Fruit fly (Drosophila melanogaster) whole organism, embryonic: ENCODE data around the gene Bruce.

ENCODE experiments used
- Antp ChIP-seq: fragments of 200-800 bp; sonication (Bioruptor generic); optimal IDR thresholded peaks from 3 replicates; lab custom pipeline; 2016; ENCODE audit warnings: missing biosample characterization, missing genetic modification characterization
- Bteb2 ChIP-seq: fragments of 200-800 bp; sonication (Bioruptor generic); optimal IDR thresholded peaks from 2 replicates; lab custom pipeline; 2016; ENCODE audit warnings: missing biosample characterization, missing genetic modification characterization
- CG11247 ChIP-seq: fragments of 200-800 bp; sonication (Bioruptor generic); IDR thresholded peaks from 2 replicates; pipeline ENCODE4 v1.3.6; 2022; ENCODE audit warnings: missing biosample characterization, missing genetic modification characterization
- CG11504 ChIP-seq: fragments of 200-800 bp; sonication (Bioruptor generic); optimal IDR thresholded peaks from 3 replicates; lab custom pipeline; 2019; ENCODE audit warnings: missing biosample characterization, mild to moderate bottlenecking, missing genetic modification characterization, moderate library complexity
- CG12744 ChIP-seq: fragments of 200-800 bp; sonication (Bioruptor generic); optimal IDR thresholded peaks from 2 replicates; lab custom pipeline; 2016; ENCODE audit warnings: missing biosample characterization, missing genetic modification characterization
- CG14667 ChIP-seq: fragments of 200-800 bp; sonication (Bioruptor generic); IDR thresholded peaks from 2 replicates; pipeline ENCODE4 v1.3.6; 2022; ENCODE audit warnings: missing biosample characterization, missing genetic modification characterization
- CG14710 ChIP-seq: fragments of 200-800 bp; sonication (Bioruptor generic); optimal IDR thresholded peaks from 3 replicates; lab custom pipeline; 2019; ENCODE audit warnings: missing biosample characterization, mild to moderate bottlenecking, missing genetic modification characterization, moderate library complexity
- CG15073 ChIP-seq: fragments of 200-800 bp; sonication (Bioruptor generic); optimal IDR thresholded peaks from 2 replicates; lab custom pipeline; 2016; ENCODE audit warnings: missing biosample characterization, missing genetic modification characterization
- CG1529 ChIP-seq: fragments of 200-800 bp; sonication (Bioruptor generic); optimal IDR thresholded peaks from 3 replicates; lab custom pipeline; 2018; ENCODE audit warnings: missing biosample characterization, missing genetic modification characterization
- CG17829 ChIP-seq: fragments of 200-800 bp; optimal IDR thresholded peaks from 2 replicates; lab custom pipeline; 2019; ENCODE audit warnings: missing biosample characterization, mild to moderate bottlenecking, missing genetic modification characterization, moderate library complexity
- CG30403 ChIP-seq: fragments of 200-800 bp; sonication (Bioruptor generic); optimal IDR thresholded peaks from 3 replicates; lab custom pipeline; 2016; ENCODE audit warnings: missing biosample characterization, missing genetic modification characterization
- CG31441 ChIP-seq: fragments of 200-800 bp; sonication (Bioruptor generic); IDR thresholded peaks from 2 replicates; pipeline ENCODE4 v1.3.6; 2022; ENCODE audit warnings: missing biosample characterization, missing genetic modification characterization
- CG3163 ChIP-seq: fragments of 200-800 bp; sonication (Bioruptor generic); optimal IDR thresholded peaks from 3 replicates; lab custom pipeline; 2016; ENCODE audit warnings: missing biosample characterization, missing genetic modification characterization
- CG32532 ChIP-seq: fragments of 200-800 bp; sonication (Bioruptor generic); IDR thresholded peaks from 2 replicates; pipeline ENCODE4 v1.3.6; 2022; ENCODE audit warnings: missing biosample characterization, missing genetic modification characterization
- CG4328 ChIP-seq: fragments of 200-800 bp; sonication (Bioruptor generic); optimal IDR thresholded peaks from 3 replicates; lab custom pipeline; 2017; ENCODE audit warnings: missing biosample characterization, missing genetic modification reagents, missing genetic modification characterization
- CG7372 ChIP-seq: fragments of 200-800 bp; sonication (Bioruptor generic); IDR thresholded peaks from 2 replicates; pipeline ENCODE4 v1.3.6; 2022; ENCODE audit warnings: missing biosample characterization, missing genetic modification characterization
- CG7987 ChIP-seq: fragments of 200-800 bp; sonication (Bioruptor generic); optimal IDR thresholded peaks from 2 replicates; lab custom pipeline; 2018; ENCODE audit warnings: missing biosample characterization, mild to moderate bottlenecking, missing genetic modification characterization, moderate library complexity
- CG8388 ChIP-seq: fragments of 200-800 bp; sonication (Bioruptor generic); optimal IDR thresholded peaks from 2 replicates; lab custom pipeline; 2019; ENCODE audit warnings: missing biosample characterization, mild to moderate bottlenecking, missing genetic modification characterization, moderate library complexity
- CG9609 ChIP-seq: fragments of 200-800 bp; sonication (Bioruptor generic); optimal IDR thresholded peaks from 3 replicates; lab custom pipeline; 2016; ENCODE audit warnings: missing biosample characterization, missing genetic modification characterization
- Dek ChIP-seq: fragments of 200-800 bp; sonication (Bioruptor generic); optimal IDR thresholded peaks from 3 replicates; lab custom pipeline; 2019; ENCODE audit warnings: missing biosample characterization, mild to moderate bottlenecking, missing genetic modification characterization, moderate library complexity
- Dip3 ChIP-seq: fragments of 200-800 bp; sonication (Bioruptor generic); optimal IDR thresholded peaks from 3 replicates; lab custom pipeline; 2016; ENCODE audit warnings: missing biosample characterization, missing genetic modification characterization
- Dll ChIP-seq: fragments of 200-800 bp; sonication (Bioruptor generic); IDR thresholded peaks from 4 replicates; pipeline ENCODE4 v1.3.6; 2022; ENCODE audit warnings: missing biosample characterization, missing genetic modification characterization; ENCODE audit not compliant: partially characterized antibody
- Hmx ChIP-seq: fragments of 200-800 bp; sonication (Bioruptor generic); optimal IDR thresholded peaks from 2 replicates; lab custom pipeline; 2016; ENCODE audit warnings: missing biosample characterization, missing genetic modification characterization
- Lim3 ChIP-seq: fragments of 200-800 bp; sonication (Bioruptor generic); IDR thresholded peaks from 2 replicates; pipeline ENCODE4 v1.3.6; 2022; ENCODE audit warnings: missing biosample characterization, missing genetic modification characterization
- Mrtf ChIP-seq: fragments of 200-800 bp; sonication (Bioruptor generic); IDR thresholded peaks from 3 replicates; pipeline ENCODE4 v1.3.6; 2022; ENCODE audit warnings: missing biosample characterization, missing genetic modification characterization
- NC2β ChIP-seq: fragments of 200-800 bp; sonication (Bioruptor generic); optimal IDR thresholded peaks from 2 replicates; lab custom pipeline; 2016; ENCODE audit warnings: missing biosample characterization, missing genetic modification characterization
- Optix ChIP-seq: fragments of 200-800 bp; sonication (Bioruptor generic); IDR thresholded peaks from 3 replicates; pipeline ENCODE4 v1.3.6; 2022; ENCODE audit warnings: missing biosample characterization, missing genetic modification characterization
- PHDP ChIP-seq: fragments of 200-800 bp; sonication (Bioruptor generic); optimal IDR thresholded peaks from 3 replicates; lab custom pipeline; 2018; ENCODE audit warnings: missing biosample characterization, mild to moderate bottlenecking, missing genetic modification characterization, moderate library complexity
- Pdp1 ChIP-seq, 2 experiments: fragments of 200-800 bp; sonication (Bioruptor generic); optimal IDR thresholded peaks; 3 replicates each; lab custom pipeline; 2016; ENCODE audit warnings: missing biosample characterization in 2 of 2, missing genetic modification characterization in 2 of 2, mild to moderate bottlenecking in 1 of 2, moderate library complexity in 1 of 2
- Ssrp ChIP-seq: fragments of 200-800 bp; sonication (Bioruptor generic); optimal IDR thresholded peaks from 2 replicates; lab custom pipeline; 2018; ENCODE audit warnings: missing biosample characterization, mild to moderate bottlenecking, missing genetic modification characterization, moderate library complexity
- al ChIP-seq: fragments of 200-800 bp; sonication (Bioruptor generic); IDR thresholded peaks from 2 replicates; pipeline ENCODE4 v1.3.6; 2022; ENCODE audit warnings: missing biosample characterization, missing genetic modification characterization
- amos ChIP-seq: fragments of 200-800 bp; sonication (Bioruptor generic); IDR thresholded peaks from 2 replicates; pipeline ENCODE4 v1.3.6; 2022; ENCODE audit warnings: missing biosample characterization, missing genetic modification characterization; ENCODE audit not compliant: partially characterized antibody
- ase ChIP-seq: fragments of 200-800 bp; sonication (Bioruptor generic); IDR thresholded peaks from 3 replicates; pipeline ENCODE4 v1.3.6; 2022; ENCODE audit warnings: missing biosample characterization, missing genetic modification characterization
- bigmax ChIP-seq: fragments of 200-800 bp; sonication (Bioruptor generic); optimal IDR thresholded peaks from 2 replicates; lab custom pipeline; 2018; ENCODE audit warnings: missing biosample characterization, mild to moderate bottlenecking, missing genetic modification characterization
- caup ChIP-seq: fragments of 200-800 bp; sonication (Bioruptor generic); optimal IDR thresholded peaks from 3 replicates; lab custom pipeline; 2017; ENCODE audit warnings: missing biosample characterization, mild to moderate bottlenecking, missing genetic modification characterization, moderate library complexity; ENCODE audit not compliant: severe bottlenecking
- chif ChIP-seq, 2 experiments: fragments of 200-800 bp; sonication (Bioruptor generic); optimal IDR thresholded peaks; 3 replicates each; lab custom pipeline; 2016; ENCODE audit warnings: missing biosample characterization in 2 of 2, missing genetic modification characterization in 2 of 2
- chm ChIP-seq: fragments of 200-800 bp; sonication (Bioruptor generic); IDR thresholded peaks from 2 replicates; pipeline ENCODE4 v1.3.6; 2022; ENCODE audit warnings: missing biosample characterization, missing genetic modification characterization
- dmrt11E ChIP-seq: fragments of 200-800 bp; sonication (Bioruptor generic); optimal IDR thresholded peaks from 3 replicates; lab custom pipeline; 2018; ENCODE audit warnings: missing biosample characterization, mild to moderate bottlenecking, missing genetic modification characterization, moderate library complexity
- dysf ChIP-seq: fragments of 200-800 bp; sonication (Bioruptor generic); IDR thresholded peaks from 3 replicates; pipeline ENCODE4 v1.3.6; 2022; ENCODE audit warnings: missing biosample characterization, missing genetic modification characterization
- gcm ChIP-seq: fragments of 200-800 bp; sonication (Bioruptor generic); optimal IDR thresholded peaks from 2 replicates; lab custom pipeline; 2019; ENCODE audit warnings: missing biosample characterization, mild to moderate bottlenecking, missing genetic modification characterization, moderate library complexity
- grn ChIP-seq: fragments of 200-800 bp; sonication (Bioruptor generic); optimal IDR thresholded peaks from 3 replicates; lab custom pipeline; 2017; ENCODE audit warnings: missing biosample characterization, missing genetic modification characterization
- h ChIP-seq: fragments of >200 bp; optimal IDR thresholded peaks from 2 replicates; lab custom pipeline; 2017
- klu ChIP-seq: fragments of 200-800 bp; sonication (Bioruptor generic); IDR thresholded peaks from 2 replicates; pipeline ENCODE4 v1.3.6; 2022; ENCODE audit warnings: missing biosample characterization, missing genetic modification characterization
- mam ChIP-seq: fragments of 200-800 bp; sonication (Bioruptor generic); optimal IDR thresholded peaks from 3 replicates; lab custom pipeline; 2016; ENCODE audit warnings: missing biosample characterization, missing genetic modification characterization
- nmo ChIP-seq: fragments of 200-800 bp; sonication (Bioruptor generic); optimal IDR thresholded peaks from 2 replicates; lab custom pipeline; 2018; ENCODE audit warnings: missing biosample characterization, mild to moderate bottlenecking, missing genetic modification characterization, moderate library complexity
- p53 ChIP-seq: fragments of 200-800 bp; sonication (Bioruptor generic); optimal IDR thresholded peaks from 2 replicates; lab custom pipeline; 2016; ENCODE audit warnings: missing biosample characterization, missing genetic modification characterization
- repo ChIP-seq: fragments of 200-800 bp; sonication (Bioruptor generic); optimal IDR thresholded peaks from 2 replicates; lab custom pipeline; 2016; ENCODE audit warnings: missing biosample characterization, missing genetic modification characterization
- sens-2 ChIP-seq: fragments of 200-800 bp; sonication (Bioruptor generic); IDR thresholded peaks from 2 replicates; pipeline ENCODE4 v1.3.6; 2022; ENCODE audit warnings: missing biosample characterization, missing genetic modification characterization
- usp ChIP-seq: fragments of >200 bp; optimal IDR thresholded peaks from 2 replicates; lab custom pipeline; 2017; ENCODE audit warnings: missing biosample characterization, missing genetic modification characterization
- vvl ChIP-seq: fragments of 200-800 bp; sonication (Bioruptor generic); IDR thresholded peaks from 2 replicates; pipeline ENCODE4 v1.3.6; 2022; ENCODE audit warnings: missing biosample characterization, missing genetic modification characterization
- zen ChIP-seq: fragments of 200-800 bp; sonication (Bioruptor generic); optimal IDR thresholded peaks from 3 replicates; lab custom pipeline; 2018; ENCODE audit warnings: missing biosample characterization, mild to moderate bottlenecking, missing genetic modification characterization, moderate library complexity

The Bruce gene

dm6 chr3R:10268865-10269442 lies 62.2 kb downstream of the Bruce start (continued):
- TF ChIP-seq nmo (GFP tag; lab: Kevin White, UChicago) (peak; percentile 63), CG14667 (GFP tag; lab: Robert Waterston, UW) (peak; percentile 77), CG4328 (no peak), chif (GFP tag; optimal IDR thresholded peaks at IDR 0.05; lab: Kevin White, UChicago) (peak; percentile 32 to 77), CG7987 (GFP tag; lab: Kevin White, UChicago) (no peak), usp (GFP tag; lab: Kevin White, UChicago) (no peak), gcm (GFP tag; lab: Kevin White, UChicago) (peak; percentile 18), amos (GFP tag; lab: Robert Waterston, UW) (no peak), repo (GFP tag; lab: Kevin White, UChicago) (no peak), mam (peak; percentile 69), NC2β (GFP tag; lab: Kevin White, UChicago) (peak; percentile 55), vvl (GFP tag; lab: Robert Waterston, UW) (peak; percentile 90), klu (GFP tag; lab: Robert Waterston, UW) (no peak), Dek (peak; percentile 72), PHDP (tag; lab: Kevin White, UChicago) (peak; percentile 73), CG12744 (GFP tag; lab: Kevin White, UChicago) (peak; percentile 14), Bteb2 (GFP tag; lab: Kevin White, UChicago) (peak; percentile 53), CG1529 (GFP tag; lab: Kevin White, UChicago) (peak; percentile 44), chm (GFP tag; lab: Robert Waterston, UW) (no peak; the same call in 1 of the 2 replicates), Dll (GFP tag; lab: Robert Waterston, UW) (no peak), h (lab: Kevin White, UChicago) (no peak), caup (GFP tag; lab: Kevin White, UChicago) (peak; percentile 20), p53 (GFP tag; lab: Kevin White, UChicago) (no peak), dmrt11E (tag; lab: Kevin White, UChicago) (no peak), CG7372 (peak; percentile 49; the same call in 1 of the 2 replicates), Optix (GFP tag; lab: Robert Waterston, UW) (peak; percentile 65; the same call in 2 of the 3 replicates), Lim3 (GFP tag; lab: Robert Waterston, UW) (peak; percentile 58; the same call in 1 of the 2 replicates), Dip3 (peak; percentile 52), CG15073 (GFP tag; lab: Kevin White, UChicago) (no peak), Ssrp (tag; lab: Kevin White, UChicago) (peak; percentile 66), zen (tag; lab: Kevin White, UChicago) (peak; percentile 14), CG31441 (GFP tag; lab: Robert Waterston, UW) (peak; percentile 11; the same call in 1 of the 2 replicates), CG11504 (peak; percentile 78), Hmx (GFP tag; lab: Kevin White, UChicago) (peak; percentile 15), sens-2 (GFP tag; lab: Robert Waterston, UW) (peak; percentile 39), CG17829 (tag; lab: Kevin White, UChicago) (peak; percentile 53), Pdp1 (GFP tag; optimal IDR thresholded peaks at IDR 0.05; lab: Kevin White, UChicago) (peak; percentile 6 to 52), Antp (peak; percentile 43), CG32532 (GFP tag; lab: Robert Waterston, UW) (peak; percentile 80), grn (no peak), Mrtf (peak; percentile 46; the same call in 1 of the 3 replicates), dysf (peak; percentile 85), CG3163 (GFP tag; lab: Kevin White, UChicago) (no peak), CG14710 (tag; lab: Kevin White, UChicago) (no peak), CG9609 (GFP tag; lab: Kevin White, UChicago) (peak; percentile 30), ase (GFP tag; lab: Robert Waterston, UW) (peak; percentile 66; the same call in 1 of the 3 replicates), CG11247 (GFP tag; lab: Robert Waterston, UW) (peak; percentile 67), CG8388 (peak; percentile 62), al (GFP tag; lab: Robert Waterston, UW) (peak; percentile 60), CG30403 (peak; percentile 25), bigmax (no peak)
